Worm (Caenorhabditis elegans) whole organism, late embryonic: ENCODE measurements around the gene F42G10.1.

Experiments used
- F13H6.1 ChIP-seq: sonication (generic microtip); optimal IDR thresholded peaks from 2 replicates; lab custom pipeline; 2016; ENCODE audit warnings: missing genetic modification characterization, missing compliant biosample characterization
- T23F11.4 ChIP-seq: fragments of 200-800 bp; sonication (Bioruptor generic); optimal IDR thresholded peaks from 2 replicates; lab custom pipeline; 2018; ENCODE audit warnings: mild to moderate bottlenecking, missing genetic modification characterization, missing compliant biosample characterization
- ceh-14 ChIP-seq: sonication (generic microtip); optimal IDR thresholded peaks from 2 replicates; lab custom pipeline; 2016; ENCODE audit warnings: missing genotype, missing genetic modification characterization, missing compliant biosample characterization
- ceh-18 ChIP-seq: sonication (generic microtip); optimal IDR thresholded peaks from 2 replicates; lab custom pipeline; 2016; ENCODE audit warnings: missing genetic modification characterization, missing compliant biosample characterization
- ceh-19 ChIP-seq: fragments of 200-800 bp; sonication (Bioruptor generic); optimal IDR thresholded peaks from 2 replicates; lab custom pipeline; 2018; ENCODE audit warnings: mild to moderate bottlenecking, missing genetic modification characterization, missing compliant biosample characterization
- ceh-2 ChIP-seq: sonication (generic microtip); optimal IDR thresholded peaks from 2 replicates; lab custom pipeline; 2016; ENCODE audit warnings: missing genotype, missing genetic modification characterization, missing compliant biosample characterization
- ceh-22 ChIP-seq: sonication (generic microtip); optimal IDR thresholded peaks from 2 replicates; lab custom pipeline; 2017; ENCODE audit warnings: missing biosample characterization, missing genetic modification characterization
- ceh-30 ChIP-seq: fragments of 150-350 bp; optimal IDR thresholded peaks from 2 replicates; lab custom pipeline; 2014; ENCODE audit warnings: missing biosample characterization, missing genetic modification characterization
- ceh-6 ChIP-seq: fragments of 200-800 bp; sonication (Bioruptor generic); optimal IDR thresholded peaks from 2 replicates; lab custom pipeline; 2018; ENCODE audit warnings: mild to moderate bottlenecking, missing genetic modification characterization, missing compliant biosample characterization
- dmd-4 ChIP-seq: sonication (generic microtip); optimal IDR thresholded peaks from 2 replicates; lab custom pipeline; 2016; ENCODE audit warnings: borderline replicate concordance, missing genetic modification characterization, missing compliant biosample characterization
- dve-1 ChIP-seq: sonication (generic microtip); optimal IDR thresholded peaks from 2 replicates; lab custom pipeline; 2017; ENCODE audit warnings: antibody characterized with exemption, mild to moderate bottlenecking, missing genetic modification characterization, missing compliant biosample characterization
- elt-2 ChIP-seq: sonication (generic microtip); optimal IDR thresholded peaks from 2 replicates; lab custom pipeline; 2016; ENCODE audit warnings: missing genetic modification reagents, missing genetic modification characterization, missing compliant biosample characterization
- ets-4 ChIP-seq: sonication (generic microtip); optimal IDR thresholded peaks from 2 replicates; lab custom pipeline; 2016; ENCODE audit warnings: missing genetic modification characterization, missing compliant biosample characterization
- hlh-30 ChIP-seq: sonication (generic microtip); optimal IDR thresholded peaks from 2 replicates; lab custom pipeline; 2017; ENCODE audit warnings: antibody characterized with exemption, missing genetic modification characterization, missing compliant biosample characterization; ENCODE audit not compliant: insufficient read depth
- hlh-6 ChIP-seq: sonication (generic microtip); optimal IDR thresholded peaks from 2 replicates; lab custom pipeline; 2016; ENCODE audit warnings: missing genotype, missing genetic modification characterization, missing compliant biosample characterization
- hlh-8 ChIP-seq: sonication (generic microtip); optimal IDR thresholded peaks from 2 replicates; lab custom pipeline; 2016; ENCODE audit warnings: missing genotype, missing genetic modification characterization, missing compliant biosample characterization
- lim-6 ChIP-seq: sonication (generic microtip); optimal IDR thresholded peaks from 2 replicates; lab custom pipeline; 2016; ENCODE audit warnings: missing genetic modification characterization, missing compliant biosample characterization
- nhr-11 ChIP-seq: fragments of 150-350 bp; optimal IDR thresholded peaks from 2 replicates; lab custom pipeline; 2014; ENCODE audit warnings: missing biosample characterization, missing genetic modification characterization
- nhr-232 ChIP-seq: sonication (generic microtip); optimal IDR thresholded peaks from 2 replicates; lab custom pipeline; 2016; ENCODE audit warnings: missing genetic modification characterization, missing compliant biosample characterization
- npax-4 ChIP-seq: sonication (generic microtip); optimal IDR thresholded peaks from 2 replicates; lab custom pipeline; 2016; ENCODE audit warnings: missing genetic modification characterization, missing compliant biosample characterization
- odd-2 ChIP-seq: sonication (generic microtip); optimal IDR thresholded peaks from 2 replicates; lab custom pipeline; 2017; ENCODE audit warnings: antibody characterized with exemption, mild to moderate bottlenecking, missing genetic modification characterization, missing compliant biosample characterization
- pag-3 ChIP-seq: sonication (generic microtip); optimal IDR thresholded peaks from 2 replicates; lab custom pipeline; 2016; ENCODE audit warnings: missing compliant biosample characterization, missing genetic modification characterization, borderline replicate concordance
- pat-9 ChIP-seq: fragments of 200-800 bp; sonication (Bioruptor generic); optimal IDR thresholded peaks from 2 replicates; lab custom pipeline; 2018; ENCODE audit warnings: mild to moderate bottlenecking, missing genetic modification characterization, moderate library complexity, missing compliant biosample characterization
- pax-1 ChIP-seq: fragments of 150-350 bp; optimal IDR thresholded peaks from 2 replicates; lab custom pipeline; 2014; ENCODE audit warnings: missing biosample characterization, missing genetic modification characterization
- pha-2 ChIP-seq: sonication (generic microtip); optimal IDR thresholded peaks from 2 replicates; lab custom pipeline; 2017; ENCODE audit warnings: mild to moderate bottlenecking, missing genetic modification characterization, missing compliant biosample characterization
- pqm-1 ChIP-seq: sonication (generic microtip); optimal IDR thresholded peaks from 2 replicates; lab custom pipeline; 2016; ENCODE audit warnings: missing genetic modification characterization, missing compliant biosample characterization
- ref-2 ChIP-seq: sonication (generic microtip); optimal IDR thresholded peaks from 2 replicates; lab custom pipeline; 2016; ENCODE audit warnings: missing genetic modification characterization, missing compliant biosample characterization
- rnt-1 ChIP-seq: sonication (generic microtip); optimal IDR thresholded peaks from 2 replicates; lab custom pipeline; 2016; ENCODE audit warnings: missing genetic modification characterization, missing compliant biosample characterization
- sox-4 ChIP-seq: sonication (generic microtip); optimal IDR thresholded peaks from 2 replicates; lab custom pipeline; 2017; ENCODE audit warnings: mild to moderate bottlenecking, missing genetic modification characterization, inconsistent platforms, missing compliant biosample characterization
- tbx-7 ChIP-seq: sonication (generic microtip); optimal IDR thresholded peaks from 2 replicates; lab custom pipeline; 2016; ENCODE audit warnings: missing genotype, missing genetic modification characterization, missing compliant biosample characterization
- ttx-3 ChIP-seq: sonication (generic microtip); optimal IDR thresholded peaks from 2 replicates; lab custom pipeline; 2016; ENCODE audit warnings: missing genetic modification reagents, missing genetic modification characterization, missing compliant biosample characterization
- unc-3 ChIP-seq, 2 experiments: fragments of 200-800 bp in 1 of 2; sonication (Bioruptor generic) in 1 of 2; sonication (generic microtip) in 1 of 2; conservative IDR thresholded peaks in 1 of 2; optimal IDR thresholded peaks in 1 of 2; 2 replicates each; pipeline versions ENCODE4 v1.3.6 to Lab custom; 2016 to 2022; ENCODE audit warnings: missing compliant biosample characterization in 2 of 2, missing genetic modification characterization in 2 of 2, missing genetic modification reagents in 1 of 2
- unc-42 ChIP-seq: sonication (generic microtip); optimal IDR thresholded peaks from 2 replicates; lab custom pipeline; 2016; ENCODE audit warnings: missing genotype, missing genetic modification characterization, missing compliant biosample characterization
- unc-86 ChIP-seq: sonication (generic microtip); optimal IDR thresholded peaks from 2 replicates; lab custom pipeline; 2016; ENCODE audit warnings: missing genetic modification characterization, missing compliant biosample characterization
- ztf-16 ChIP-seq: sonication (generic microtip); optimal IDR thresholded peaks from 2 replicates; lab custom pipeline; 2017; ENCODE audit warnings: missing genetic modification characterization, missing compliant biosample characterization

The F42G10.1 gene

ce11 chrX:10022016-10022415, at the start of gene F42G10.1:
Gene F42G10.1, minus strand, starts transcription at chrX:10022166.
- TF ChIP-seq pag-3 (no peak), dmd-4 (no peak), lim-6 (tag; lab: Kevin White, UChicago) (no peak), ceh-6 (GFP tag; lab: Kevin White, UChicago) (no peak), T23F11.4 (GFP tag; lab: Kevin White, UChicago) (no peak), tbx-7 (no peak), ttx-3 (tag; lab: Kevin White, UChicago) (no peak), ceh-2 (no peak), hlh-8 (tag; lab: Kevin White, UChicago) (no peak), nhr-232 (tag; lab: Kevin White, UChicago) (no peak), pha-2 (tag; lab: Kevin White, UChicago) (no peak), hlh-30 (tag; lab: Kevin White, UChicago) (no peak), ceh-22 (tag; lab: Kevin White, UChicago) (no peak), elt-2 (no peak), ztf-16 (tag; lab: Kevin White, UChicago) (no peak), ceh-19 (no peak), ceh-14 (tag; lab: Kevin White, UChicago) (no peak)

ce11 chrX:10069692-10070091, 47.7 kb upstream of the F42G10.1 start, which contains the start of gene mlck-1:
Gene mlck-1, minus strand, starts transcription at chrX:10069792.
- no peak for TF ChIP-seq sox-4 (tag; lab: Kevin White, UChicago)
- no peak for TF ChIP-seq unc-42 (tag; lab: Kevin White, UChicago)
- no peak for TF ChIP-seq ets-4
- TF ChIP-seq npax-4: no peak
- TF ChIP-seq ttx-3 (tag; lab: Kevin White, UChicago): no peak
- TF ChIP-seq ceh-2: no peak
- TF ChIP-seq pax-1 (tag; lab: Kevin White, UChicago): no peak
- TF ChIP-seq hlh-8 (tag; lab: Kevin White, UChicago): no peak
- no peak for TF ChIP-seq ref-2 (tag; lab: Kevin White, UChicago)
- no peak for TF ChIP-seq pqm-1 (tag; lab: Kevin White, UChicago)
- TF ChIP-seq, all 69 proteins: peak for 0

- peak; percentile 51 for TF ChIP-seq ceh-18 (tag; lab: Kevin White, UChicago)
- no peak for TF ChIP-seq dve-1 (tag; lab: Kevin White, UChicago)
- no peak for TF ChIP-seq pat-9
- no peak for TF ChIP-seq ztf-16 (tag; lab: Kevin White, UChicago)
- no peak for TF ChIP-seq npax-4
- TF ChIP-seq unc-42 (tag; lab: Kevin White, UChicago): no peak
Observed at ce11 chrX:10068468-10068867, 46.5 kb upstream of the F42G10.1 start.

- TF ChIP-seq unc-86 (tag; lab: Kevin White, UChicago): no peak
- TF ChIP-seq ttx-3 (tag; lab: Kevin White, UChicago): no peak
- no peak for TF ChIP-seq pha-2 (tag; lab: Kevin White, UChicago)
- no peak for TF ChIP-seq unc-3 (GFP tag; conservative IDR thresholded peaks at IDR 0.05; lab: Robert Waterston, UW)
- no peak for TF ChIP-seq unc-3 (tag; optimal IDR thresholded peaks at IDR 0.05; lab: Kevin White, UChicago)
- no peak for TF ChIP-seq rnt-1
- TF ChIP-seq pat-9: no peak
- no peak for TF ChIP-seq F13H6.1 (tag; lab: Kevin White, UChicago)
- no peak for TF ChIP-seq odd-2 (tag; lab: Kevin White, UChicago)
- TF ChIP-seq ceh-30 (tag; lab: Kevin White, UChicago): no peak
- TF ChIP-seq hlh-6 (tag; lab: Kevin White, UChicago): no peak
- TF ChIP-seq ztf-16 (tag; lab: Kevin White, UChicago): no peak
- TF ChIP-seq pax-1 (tag; lab: Kevin White, UChicago): no peak
- no peak for TF ChIP-seq nhr-11
Observed at ce11 chrX:10060475-10061011, 38.6 kb upstream of the F42G10.1 start, which contains the start of gene ZC373.3. Gene ZC373.3, plus strand, starts transcription at chrX:10060525.
